Fruit fly (Drosophila melanogaster) whole organism, embryonic: ENCODE measurements around the gene PolQ.

Experiments used
- Asciz ChIP-seq: fragments of 200-800 bp; sonication (Bioruptor generic); optimal IDR thresholded peaks from 2 replicates; lab custom pipeline; 2017; ENCODE audit warnings: missing biosample characterization, mild to moderate bottlenecking, missing genetic modification characterization, missing genetic modification reagents
- CG11456 ChIP-seq: fragments of 200-800 bp; sonication (Bioruptor generic); IDR thresholded peaks from 3 replicates; pipeline ENCODE4 v1.3.6; 2022; ENCODE audit warnings: missing biosample characterization, missing genetic modification characterization
- CG11560 ChIP-seq: fragments of 200-800 bp; sonication (Bioruptor generic); IDR thresholded peaks from 3 replicates; pipeline ENCODE4 v1.3.6; 2022; ENCODE audit warnings: missing biosample characterization, missing genetic modification characterization
- CG15269 ChIP-seq: fragments of 200-800 bp; sonication (Bioruptor generic); optimal IDR thresholded peaks from 2 replicates; lab custom pipeline; 2018; ENCODE audit warnings: missing biosample characterization, mild to moderate bottlenecking, missing genetic modification characterization, moderate library complexity
- CG15601 ChIP-seq: fragments of 200-800 bp; sonication (Bioruptor generic); optimal IDR thresholded peaks from 3 replicates; lab custom pipeline; 2019; ENCODE audit warnings: missing biosample characterization, mild to moderate bottlenecking, missing genetic modification characterization, moderate library complexity
- CG17328 ChIP-seq: fragments of 200-800 bp; sonication (Bioruptor generic); IDR thresholded peaks from 2 replicates; pipeline ENCODE4 v1.3.6; 2022; ENCODE audit warnings: missing biosample characterization, missing genetic modification characterization
- CG2712 ChIP-seq: fragments of 200-800 bp; optimal IDR thresholded peaks from 3 replicates; lab custom pipeline; 2019; ENCODE audit warnings: missing biosample characterization, mild to moderate bottlenecking, missing genetic modification characterization, moderate library complexity
- CG31365 ChIP-seq: fragments of 200-800 bp; sonication (Bioruptor generic); optimal IDR thresholded peaks from 2 replicates; lab custom pipeline; 2018; ENCODE audit warnings: missing biosample characterization, mild to moderate bottlenecking, missing genetic modification characterization
- CG31441 ChIP-seq: fragments of 200-800 bp; sonication (Bioruptor generic); IDR thresholded peaks from 2 replicates; pipeline ENCODE4 v1.3.6; 2022; ENCODE audit warnings: missing biosample characterization, missing genetic modification characterization
- CG33213 ChIP-seq: fragments of 200-800 bp; sonication (Bioruptor generic); optimal IDR thresholded peaks from 3 replicates; lab custom pipeline; 2016; ENCODE audit warnings: missing biosample characterization, missing genetic modification characterization
- CG3407 ChIP-seq: fragments of 200-800 bp; sonication (Bioruptor generic); optimal IDR thresholded peaks from 2 replicates; lab custom pipeline; 2018; ENCODE audit warnings: missing biosample characterization, mild to moderate bottlenecking, missing genetic modification characterization
- CG3995 ChIP-seq: fragments of 200-800 bp; sonication (Bioruptor generic); optimal IDR thresholded peaks from 3 replicates; lab custom pipeline; 2016; ENCODE audit warnings: missing biosample characterization, missing genetic modification characterization
- CG4424 ChIP-seq: fragments of 200-800 bp; sonication (Bioruptor generic); optimal IDR thresholded peaks from 3 replicates; lab custom pipeline; 2016; ENCODE audit warnings: missing biosample characterization, missing genetic modification characterization
- CG4617 ChIP-seq: fragments of 200-800 bp; sonication (Bioruptor generic); optimal IDR thresholded peaks from 3 replicates; lab custom pipeline; 2016; ENCODE audit warnings: missing biosample characterization, missing genetic modification characterization, borderline replicate concordance
- CG6813 ChIP-seq: fragments of 200-800 bp; sonication (Bioruptor generic); optimal IDR thresholded peaks from 2 replicates; lab custom pipeline; 2017; ENCODE audit warnings: missing biosample characterization, missing genetic modification characterization, mild to moderate bottlenecking, moderate library complexity, missing genetic modification reagents
- CG7556 ChIP-seq: fragments of 200-800 bp; sonication (Bioruptor generic); optimal IDR thresholded peaks from 2 replicates; lab custom pipeline; 2017; ENCODE audit warnings: missing biosample characterization, mild to moderate bottlenecking, missing genetic modification characterization
- CG8089 ChIP-seq: fragments of 200-800 bp; sonication (Bioruptor generic); optimal IDR thresholded peaks from 3 replicates; lab custom pipeline; 2016; ENCODE audit warnings: missing biosample characterization, missing genetic modification characterization
- CG9609 ChIP-seq: fragments of 200-800 bp; sonication (Bioruptor generic); optimal IDR thresholded peaks from 3 replicates; lab custom pipeline; 2016; ENCODE audit warnings: missing biosample characterization, missing genetic modification characterization
- Doc3 ChIP-seq: fragments of 200-800 bp; sonication (Bioruptor generic); IDR thresholded peaks from 3 replicates; pipeline ENCODE4 v1.3.6; 2022; ENCODE audit warnings: missing biosample characterization, missing genetic modification characterization; ENCODE audit not compliant: partially characterized antibody
- Drgx ChIP-seq: fragments of 200-800 bp; sonication (Bioruptor generic); IDR thresholded peaks from 2 replicates; pipeline ENCODE4 v1.3.6; 2022; ENCODE audit warnings: missing biosample characterization, missing genetic modification characterization
- Fer3 ChIP-seq: fragments of 200-800 bp; sonication (Bioruptor generic); optimal IDR thresholded peaks from 2 replicates; lab custom pipeline; 2018; ENCODE audit warnings: missing biosample characterization, mild to moderate bottlenecking, missing genetic modification characterization, moderate library complexity
- Gug ChIP-seq: fragments of 200-800 bp; sonication (Bioruptor generic); IDR thresholded peaks from 4 replicates; pipeline ENCODE4 v1.3.6; 2022; ENCODE audit warnings: missing biosample characterization, missing genetic modification characterization
- Hand ChIP-seq: fragments of 200-800 bp; sonication (Bioruptor generic); optimal IDR thresholded peaks from 2 replicates; lab custom pipeline; 2017; ENCODE audit warnings: mild to moderate bottlenecking, missing biosample characterization, missing genetic modification reagents, missing genetic modification characterization
- HmgZ ChIP-seq: fragments of 200-800 bp; sonication (Bioruptor generic); optimal IDR thresholded peaks from 2 replicates; lab custom pipeline; 2018; ENCODE audit warnings: missing biosample characterization, mild to moderate bottlenecking, missing genetic modification characterization
- Hsf ChIP-seq: fragments of 200-800 bp; sonication (Bioruptor generic); optimal IDR thresholded peaks from 3 replicates; lab custom pipeline; 2016; ENCODE audit warnings: missing biosample characterization, missing genetic modification characterization
- NC2α ChIP-seq: fragments of 200-800 bp; sonication (Bioruptor generic); optimal IDR thresholded peaks from 2 replicates; lab custom pipeline; 2016; ENCODE audit warnings: missing biosample characterization, missing genetic modification characterization
- Ssrp ChIP-seq: fragments of 200-800 bp; sonication (Bioruptor generic); optimal IDR thresholded peaks from 2 replicates; lab custom pipeline; 2018; ENCODE audit warnings: missing biosample characterization, mild to moderate bottlenecking, missing genetic modification characterization, moderate library complexity
- ap ChIP-seq: fragments of 200-800 bp; sonication (Bioruptor generic); IDR thresholded peaks from 2 replicates; pipeline ENCODE4 v1.3.6; 2022; ENCODE audit warnings: missing biosample characterization, missing genetic modification characterization
- bsh ChIP-seq, 2 experiments: fragments of 200-800 bp; sonication (Bioruptor generic); optimal IDR thresholded peaks; 2 replicates each; lab custom pipeline; 2017 to 2018; ENCODE audit warnings: mild to moderate bottlenecking in 2 of 2, missing biosample characterization in 2 of 2, missing genetic modification characterization in 2 of 2, moderate library complexity in 1 of 2
- corto ChIP-seq: fragments of 200-800 bp; sonication (Bioruptor generic); optimal IDR thresholded peaks from 2 replicates; lab custom pipeline; 2016; ENCODE audit warnings: missing biosample characterization, mild to moderate bottlenecking, missing genetic modification characterization, moderate library complexity
- dm ChIP-seq: fragments of 200-800 bp; sonication (Bioruptor generic); optimal IDR thresholded peaks from 3 replicates; lab custom pipeline; 2016; ENCODE audit warnings: missing biosample characterization, missing genetic modification characterization
- ewg ChIP-seq: fragments of 200-800 bp; sonication (Bioruptor generic); optimal IDR thresholded peaks from 3 replicates; lab custom pipeline; 2017; ENCODE audit warnings: mild to moderate bottlenecking, missing biosample characterization, missing genetic modification reagents, missing genetic modification characterization
- gcm ChIP-seq: fragments of 200-800 bp; sonication (Bioruptor generic); optimal IDR thresholded peaks from 2 replicates; lab custom pipeline; 2019; ENCODE audit warnings: missing biosample characterization, mild to moderate bottlenecking, missing genetic modification characterization, moderate library complexity
- gt ChIP-seq: fragments of 200-800 bp; sonication (Bioruptor generic); IDR thresholded peaks from 2 replicates; pipeline ENCODE4 v1.3.6; 2022; ENCODE audit warnings: missing biosample characterization, missing genetic modification characterization
- kah ChIP-seq: fragments of 200-800 bp; sonication (Bioruptor generic); optimal IDR thresholded peaks from 2 replicates; lab custom pipeline; 2018; ENCODE audit warnings: missing biosample characterization, mild to moderate bottlenecking, missing genetic modification characterization
- knrl ChIP-seq: fragments of 200-800 bp; sonication (Bioruptor generic); IDR thresholded peaks from 3 replicates; pipeline ENCODE4 v1.3.6; 2022; ENCODE audit warnings: missing biosample characterization, missing genetic modification characterization; ENCODE audit not compliant: partially characterized antibody
- lov ChIP-seq, 2 experiments: fragments of 200-800 bp in 1 of 2; fragments of >200 bp in 1 of 2; sonication (Bioruptor generic) in 1 of 2; IDR thresholded peaks in 1 of 2; optimal IDR thresholded peaks in 1 of 2; 2 replicates in 1 of 2; 3 replicates in 1 of 2; pipeline versions ENCODE4 v1.3.6 to Lab custom; 2017 to 2022; ENCODE audit warnings: missing biosample characterization in 1 of 2, missing genetic modification characterization in 1 of 2
- mam ChIP-seq: fragments of 200-800 bp; sonication (Bioruptor generic); optimal IDR thresholded peaks from 3 replicates; lab custom pipeline; 2016; ENCODE audit warnings: missing biosample characterization, missing genetic modification characterization
- odd ChIP-seq: fragments of 200-800 bp; sonication (Bioruptor generic); optimal IDR thresholded peaks from 2 replicates; lab custom pipeline; 2017; ENCODE audit warnings: missing biosample characterization, mild to moderate bottlenecking, missing genetic modification characterization
- pum ChIP-seq: fragments of 200-800 bp; sonication (Bioruptor generic); optimal IDR thresholded peaks from 2 replicates; lab custom pipeline; 2016; ENCODE audit warnings: missing biosample characterization, missing genetic modification characterization
- run ChIP-seq: fragments of 200-800 bp; sonication (Bioruptor generic); optimal IDR thresholded peaks from 3 replicates; lab custom pipeline; 2018; ENCODE audit warnings: missing biosample characterization, mild to moderate bottlenecking, missing genetic modification characterization
- sc ChIP-seq, 3 experiments: fragments of >200 bp in 2 of 3; fragments of 200-800 bp in 1 of 3; sonication (Bioruptor generic) in 1 of 3; optimal IDR thresholded peaks; 2 replicates in 2 of 3; 3 replicates in 1 of 3; lab custom pipeline; 2017; ENCODE audit warnings: mild to moderate bottlenecking in 1 of 3, missing biosample characterization in 1 of 3, missing genetic modification characterization in 1 of 3, missing genetic modification reagents in 1 of 3
- scrt ChIP-seq: fragments of 200-800 bp; sonication (Bioruptor generic); optimal IDR thresholded peaks from 2 replicates; lab custom pipeline; 2018; ENCODE audit warnings: missing biosample characterization, mild to moderate bottlenecking, missing genetic modification characterization, moderate library complexity
- shn ChIP-seq: fragments of 200-800 bp; sonication (Bioruptor generic); optimal IDR thresholded peaks from 3 replicates; lab custom pipeline; 2016; ENCODE audit warnings: missing biosample characterization, missing genetic modification characterization
- tna ChIP-seq: fragments of 200-800 bp; sonication (Bioruptor generic); IDR thresholded peaks from 2 replicates; pipeline ENCODE4 v1.3.6; 2022; ENCODE audit warnings: missing biosample characterization, missing genetic modification characterization; ENCODE audit not compliant: partially characterized antibody
- wdn ChIP-seq: fragments of 200-800 bp; sonication (Bioruptor generic); IDR thresholded peaks from 2 replicates; pipeline ENCODE4 v1.3.6; 2022; ENCODE audit warnings: missing biosample characterization, missing genetic modification characterization

The PolQ gene

dm6 chr3R:12717588-12718535 is 5.8 kb upstream of the PolQ start (continued):
- peak; percentile 80 for TF ChIP-seq mam (GFP tag; lab: Kevin White, UChicago)
- peak; percentile 68 for TF ChIP-seq Drgx (GFP tag; lab: Robert Waterston, UW)
- TF ChIP-seq Asciz (GFP tag; lab: Kevin White, UChicago): peak; percentile 21
- TF ChIP-seq CG6813 (GFP tag; lab: Kevin White, UChicago): peak; percentile 50
- peak; percentile 10 for TF ChIP-seq corto
- 0 out of 2 replicates have a peak, but pooled peaks have one; percentile 23 for TF ChIP-seq ap
- TF ChIP-seq Gug (GFP tag; lab: Robert Waterston, UW): peak; percentile 29; the same call in 2 of the 4 replicates
- no peak for TF ChIP-seq gt (GFP tag; lab: Robert Waterston, UW)
- TF ChIP-seq Doc3 (GFP tag; lab: Robert Waterston, UW): no peak
- TF ChIP-seq Hand (GFP tag; lab: Kevin White, UChicago): peak; percentile 54
- TF ChIP-seq gcm (GFP tag; lab: Kevin White, UChicago): peak; percentile 27
- TF ChIP-seq CG8089 (GFP tag; lab: Kevin White, UChicago): peak; percentile 20
- TF ChIP-seq HmgZ (tag; lab: Kevin White, UChicago): peak; percentile 17
- peak; percentile 25 for TF ChIP-seq run (tag; lab: Kevin White, UChicago)
- TF ChIP-seq Ssrp (tag; lab: Kevin White, UChicago): no peak
- peak; percentile 64 for TF ChIP-seq Hsf (GFP tag; lab: Kevin White, UChicago)
- TF ChIP-seq bsh (GFP tag; optimal IDR thresholded peaks at IDR 0.05; lab: Kevin White, UChicago): peak in 1 of 2 experiments; percentile 45
- no peak for TF ChIP-seq CG9609 (GFP tag; lab: Kevin White, UChicago)
- no peak for TF ChIP-seq lov (optimal IDR thresholded peaks at IDR 0.05; lab: Kevin White, UChicago)
- TF ChIP-seq lov (GFP tag; IDR thresholded peaks at IDR 0.05; lab: Robert Waterston, UW): no peak
- peak; percentile 68; the same call in 1 of the 2 replicates for TF ChIP-seq wdn (GFP tag; lab: Robert Waterston, UW)
- TF ChIP-seq shn (GFP tag; lab: Kevin White, UChicago): peak; percentile 4
- TF ChIP-seq Fer3 (tag; lab: Kevin White, UChicago): peak; percentile 68
- TF ChIP-seq CG31365: no peak
- TF ChIP-seq CG3407 (GFP tag; lab: Kevin White, UChicago): peak; percentile 12
- TF ChIP-seq scrt (GFP tag; lab: Kevin White, UChicago): peak; percentile 41
- TF ChIP-seq kah: no peak
- TF ChIP-seq CG17328 (GFP tag; lab: Robert Waterston, UW): peak; percentile 67
- peak; percentile 53 for TF ChIP-seq CG31441 (GFP tag; lab: Robert Waterston, UW)
- TF ChIP-seq CG15601 (tag; lab: Kevin White, UChicago): no peak
- no peak for TF ChIP-seq CG3995 (GFP tag; lab: Kevin White, UChicago)
- no peak for TF ChIP-seq CG11560 (tag; lab: Robert Waterston, UW)
- no peak for TF ChIP-seq sc (optimal IDR thresholded peaks at IDR 0.05; lab: Kevin White, UChicago)
- peak; percentile 26 for TF ChIP-seq sc (GFP tag; optimal IDR thresholded peaks at IDR 0.05; lab: Kevin White, UChicago)
- TF ChIP-seq CG7556 (GFP tag; lab: Kevin White, UChicago): peak; percentile 47
- TF ChIP-seq CG4424 (GFP tag; lab: Kevin White, UChicago): peak; percentile 57
- TF ChIP-seq odd (GFP tag; lab: Kevin White, UChicago): no peak
- no peak for TF ChIP-seq pum (GFP tag; lab: Kevin White, UChicago)
- peak; percentile 22 for TF ChIP-seq CG2712
- TF ChIP-seq CG11456: peak; percentile 64; the same call in 2 of the 3 replicates
- no peak for TF ChIP-seq CG33213 (GFP tag; lab: Kevin White, UChicago)
- TF ChIP-seq ewg: peak; percentile 82
- no peak for TF ChIP-seq tna (GFP tag; lab: Robert Waterston, UW)
- peak; percentile 14 for TF ChIP-seq CG4617 (GFP tag; lab: Kevin White, UChicago)
- TF ChIP-seq NC2α (GFP tag; lab: Kevin White, UChicago): peak; percentile 41
- TF ChIP-seq CG15269: peak; percentile 67
- no peak for TF ChIP-seq dm (GFP tag; lab: Kevin White, UChicago)
- TF ChIP-seq knrl (GFP tag; lab: Robert Waterston, UW): no peak
